Worm (Caenorhabditis elegans): ENCODE data around the gene E_BE45912.2.

- TF ChIP-seq aly-2 (tag; optimal IDR thresholded peaks at IDR 0.05) (no peak), unc-62 (GFP tag; optimal IDR thresholded peaks at IDR 0.05) (no peak), ceh-16 (tag; optimal IDR thresholded peaks at IDR 0.05) (no peak), nhr-43 (tag; optimal IDR thresholded peaks at IDR 0.05; ENCODE audit: poor library complexity, severe bottlenecking) (no peak), nhr-28 (tag; optimal IDR thresholded peaks at IDR 0.05) (no peak), elt-1 (tag; optimal IDR thresholded peaks at IDR 0.05) (no peak)
Measured at ce11 chrIII:1058074-1058473, 27.2 kb upstream of the E_BE45912.2 start.

All from whole organism, L3 larva.